Fruit fly (Drosophila melanogaster) whole organism, pupa: ENCODE measurements around the gene Vps8.

ENCODE experiments used
- CG10348 ChIP-seq: fragments of 200-800 bp; sonication (Bioruptor generic); IDR thresholded peaks from 2 replicates; pipeline ENCODE4 v1.3.6; 2022; ENCODE audit warnings: missing biosample characterization, missing genetic modification characterization
- CG15710 ChIP-seq: fragments of 200-800 bp; sonication (Bioruptor generic); optimal IDR thresholded peaks from 2 replicates; lab custom pipeline; 2018; ENCODE audit warnings: missing biosample characterization, mild to moderate bottlenecking, missing genetic modification characterization, moderate library complexity
- CG17806 ChIP-seq: fragments of 200-800 bp; sonication (Bioruptor generic); optimal IDR thresholded peaks from 2 replicates; lab custom pipeline; 2018; ENCODE audit warnings: missing biosample characterization, mild to moderate bottlenecking, missing genetic modification characterization, moderate library complexity
- CG4496 ChIP-seq: fragments of 200-800 bp; sonication (Bioruptor generic); IDR thresholded peaks from 3 replicates; pipeline ENCODE4 v1.3.6; 2022; ENCODE audit warnings: missing biosample characterization, missing genetic modification characterization
- CG9948 ChIP-seq: fragments of 200-800 bp; sonication (Bioruptor generic); optimal IDR thresholded peaks from 2 replicates; lab custom pipeline; 2018; ENCODE audit warnings: missing biosample characterization, mild to moderate bottlenecking, missing genetic modification characterization, moderate library complexity
- D1 ChIP-seq: fragments of 200-800 bp; sonication (Bioruptor generic); optimal IDR thresholded peaks from 2 replicates; lab custom pipeline; 2018; ENCODE audit warnings: missing biosample characterization, mild to moderate bottlenecking, missing genetic modification characterization, moderate library complexity
- EcR ChIP-seq: fragments of 200-800 bp; sonication (Bioruptor generic); optimal IDR thresholded peaks from 3 replicates; lab custom pipeline; 2019; ENCODE audit warnings: missing biosample characterization, missing genetic modification characterization, mild to moderate bottlenecking, moderate library complexity, missing genetic modification reagents
- Ets98B ChIP-seq: fragments of 200-800 bp; sonication (Bioruptor generic); IDR thresholded peaks from 2 replicates; pipeline ENCODE4 v1.3.6; 2022; ENCODE audit warnings: missing biosample characterization, missing genetic modification characterization
- Pif1B ChIP-seq: fragments of 200-800 bp; sonication (Bioruptor generic); optimal IDR thresholded peaks from 3 replicates; lab custom pipeline; 2016; ENCODE audit warnings: missing biosample characterization, missing genetic modification characterization
- fd96Ca ChIP-seq: fragments of 200-800 bp; sonication (Bioruptor generic); IDR thresholded peaks from 3 replicates; pipeline ENCODE4 v1.3.6; 2022; ENCODE audit warnings: missing biosample characterization, missing genetic modification characterization

- TF ChIP-seq CG17806 (tag; lab: Kevin White, UChicago), result no peak
- no peak for TF ChIP-seq D1
- peak; percentile 39; the same call in 1 of the 3 replicates for TF ChIP-seq fd96Ca
- no peak for TF ChIP-seq EcR (GFP tag; lab: Kevin White, UChicago)
- no peak for TF ChIP-seq CG15710 (tag; lab: Kevin White, UChicago)
- TF ChIP-seq Pif1B, result peak; percentile 11
- no peak for TF ChIP-seq Ets98B
- peak; percentile 32; the same call in 1 of the 3 replicates for TF ChIP-seq CG4496 (GFP tag; lab: Robert Waterston, UW)
- no peak for TF ChIP-seq CG10348 (GFP tag; lab: Robert Waterston, UW)
- TF ChIP-seq CG9948 (tag; lab: Kevin White, UChicago), result peak; percentile 10
These were observed 37.9 kb downstream of the Vps8 start for dm6 chr3L:6457208-6457607.
